Worm (Caenorhabditis elegans) whole organism, L2 larva: Measurements from ENCODE around the gene K02F6.6.
"Not testable (repeated sequence)": the region's sequence is repeated elsewhere in the genome, so short reads cannot be mapped to it uniquely, and the experiment has no call there.

Source experiments
- C34F6.9 ChIP-seq: fragments of 150-350 bp; optimal IDR thresholded peaks from 2 replicates; lab custom pipeline; 2014; ENCODE audit warnings: missing biosample characterization, missing genetic modification characterization
- R02D3.7 ChIP-seq: fragments of 150-350 bp; optimal IDR thresholded peaks from 2 replicates; lab custom pipeline; 2014; ENCODE audit warnings: missing biosample characterization, missing genetic modification characterization
- Y55F3AM.14 ChIP-seq: fragments of 200-800 bp; sonication (Bioruptor generic); optimal IDR thresholded peaks from 2 replicates; lab custom pipeline; 2018; ENCODE audit warnings: mild to moderate bottlenecking, missing genetic modification characterization, missing compliant biosample characterization
- ZK546.5 ChIP-seq: sonication (generic microtip); optimal IDR thresholded peaks from 2 replicates; lab custom pipeline; 2017; ENCODE audit warnings: missing biosample characterization, missing genetic modification characterization
- alr-1 ChIP-seq: fragments of 150-350 bp; optimal IDR thresholded peaks from 2 replicates; lab custom pipeline; 2014; ENCODE audit warnings: missing biosample characterization, missing genetic modification characterization
- aly-2 ChIP-seq: fragments of 150-350 bp; optimal IDR thresholded peaks from 2 replicates; lab custom pipeline; 2014; ENCODE audit warnings: missing biosample characterization, missing genetic modification characterization
- blmp-1 ChIP-seq: sonication (generic microtip); optimal IDR thresholded peaks from 2 replicates; lab custom pipeline; 2017; ENCODE audit warnings: missing genetic modification characterization, mild to moderate bottlenecking, missing compliant biosample characterization, antibody characterized with exemption, moderate library complexity; ENCODE audit not compliant: insufficient read depth
- ceh-16 ChIP-seq: fragments of 150-350 bp; optimal IDR thresholded peaks from 2 replicates; lab custom pipeline; 2014; ENCODE audit warnings: missing biosample characterization, missing genetic modification characterization
- crh-2 ChIP-seq: sonication (generic microtip); optimal IDR thresholded peaks from 2 replicates; lab custom pipeline; 2017; ENCODE audit warnings: missing biosample characterization, missing genetic modification characterization
- egl-27 ChIP-seq: sonication (generic microtip); optimal IDR thresholded peaks from 3 replicates; lab custom pipeline; 2017; ENCODE audit warnings: missing biosample characterization, missing genetic modification reagents, missing genetic modification characterization
- elt-1 ChIP-seq: fragments of 150-350 bp; optimal IDR thresholded peaks from 2 replicates; lab custom pipeline; 2014; ENCODE audit warnings: missing biosample characterization, missing genetic modification characterization
- elt-3 ChIP-seq: sonication (generic microtip); optimal IDR thresholded peaks from 2 replicates; lab custom pipeline; 2017; ENCODE audit warnings: missing biosample characterization, missing genetic modification characterization
- fos-1 ChIP-seq: fragments of 150-350 bp; optimal IDR thresholded peaks from 2 replicates; lab custom pipeline; 2014; ENCODE audit warnings: missing biosample characterization, missing genetic modification characterization
- gmeb-1 ChIP-seq: fragments of 150-350 bp; optimal IDR thresholded peaks from 2 replicates; lab custom pipeline; 2014; ENCODE audit warnings: missing biosample characterization, missing genetic modification characterization
- lin-13 ChIP-seq: fragments of 150-350 bp; optimal IDR thresholded peaks from 2 replicates; lab custom pipeline; 2014; ENCODE audit warnings: missing biosample characterization, missing genetic modification reagents, missing genetic modification characterization
- lin-39 ChIP-seq: fragments of 150-350 bp; optimal IDR thresholded peaks from 2 replicates; lab custom pipeline; 2014; ENCODE audit warnings: missing biosample characterization, missing genetic modification reagents, missing genetic modification characterization
- lsy-2 ChIP-seq, 2 experiments: fragments of 150-350 bp in 1 of 2; sonication (generic microtip) in 1 of 2; optimal IDR thresholded peaks; 2 replicates each; lab custom pipeline; 2014 to 2017; ENCODE audit warnings: missing biosample characterization in 2 of 2, missing genetic modification characterization in 2 of 2
- mab-5 ChIP-seq: fragments of 150-350 bp; optimal IDR thresholded peaks from 2 replicates; lab custom pipeline; 2014; ENCODE audit warnings: missing biosample characterization, missing genetic modification characterization
- mbf-1 ChIP-seq: sonication (generic microtip); optimal IDR thresholded peaks from 2 replicates; lab custom pipeline; 2017; ENCODE audit warnings: missing biosample characterization, missing genetic modification characterization
- mdl-1 ChIP-seq, 2 experiments: fragments of 150-350 bp in 1 of 2; sonication (generic microtip) in 1 of 2; optimal IDR thresholded peaks; 2 replicates each; lab custom pipeline; 2017; ENCODE audit warnings: missing biosample characterization in 2 of 2, missing genetic modification characterization in 2 of 2
- nhr-10 ChIP-seq: sonication (generic microtip); optimal IDR thresholded peaks from 2 replicates; lab custom pipeline; 2017; ENCODE audit warnings: missing biosample characterization, missing genetic modification characterization
- nhr-11 ChIP-seq: fragments of 150-350 bp; optimal IDR thresholded peaks from 2 replicates; lab custom pipeline; 2014; ENCODE audit warnings: missing biosample characterization, missing genetic modification characterization
- nhr-12 ChIP-seq: fragments of 150-350 bp; optimal IDR thresholded peaks from 2 replicates; lab custom pipeline; 2014; ENCODE audit warnings: missing biosample characterization, missing genetic modification characterization
- nhr-129 ChIP-seq: fragments of 150-350 bp; optimal IDR thresholded peaks from 2 replicates; lab custom pipeline; 2014; ENCODE audit warnings: missing biosample characterization, missing genetic modification characterization
- nhr-21 ChIP-seq: fragments of 150-350 bp; optimal IDR thresholded peaks from 2 replicates; lab custom pipeline; 2014; ENCODE audit warnings: missing biosample characterization, missing genetic modification characterization
- nhr-23 ChIP-seq: fragments of 150-350 bp; optimal IDR thresholded peaks from 2 replicates; lab custom pipeline; 2014; ENCODE audit warnings: missing biosample characterization, missing genetic modification reagents, missing genetic modification characterization
- nhr-237 ChIP-seq: fragments of 150-350 bp; optimal IDR thresholded peaks from 2 replicates; lab custom pipeline; 2014; ENCODE audit warnings: missing biosample characterization, missing genetic modification characterization
- nhr-25 ChIP-seq: fragments of 150-350 bp; sonication (generic microtip); optimal IDR thresholded peaks from 3 replicates; lab custom pipeline; 2014; ENCODE audit warnings: missing biosample characterization, missing genetic modification characterization
- nhr-6 ChIP-seq: fragments of 150-350 bp; optimal IDR thresholded peaks from 2 replicates; lab custom pipeline; 2014; ENCODE audit warnings: missing biosample characterization, missing genetic modification characterization
- nhr-77 ChIP-seq: fragments of 150-350 bp; optimal IDR thresholded peaks from 2 replicates; lab custom pipeline; 2014; ENCODE audit warnings: missing biosample characterization, missing genetic modification characterization
- peb-1 ChIP-seq: fragments of 150-350 bp; optimal IDR thresholded peaks from 2 replicates; lab custom pipeline; 2014; ENCODE audit warnings: missing biosample characterization, missing genetic modification characterization
- sem-4 ChIP-seq: fragments of 150-350 bp; optimal IDR thresholded peaks from 2 replicates; lab custom pipeline; 2014; ENCODE audit warnings: missing biosample characterization, missing genetic modification reagents, missing genetic modification characterization
- skn-1 ChIP-seq: sonication (generic microtip); optimal IDR thresholded peaks from 2 replicates; lab custom pipeline; 2017; ENCODE audit warnings: missing biosample characterization, missing genetic modification characterization
- sma-9 ChIP-seq, 2 experiments: fragments of 150-350 bp in 1 of 2; sonication (generic microtip) in 1 of 2; optimal IDR thresholded peaks; 2 replicates each; lab custom pipeline; 2014 to 2016; ENCODE audit warnings: missing genetic modification characterization in 2 of 2, mild to moderate bottlenecking in 1 of 2, missing biosample characterization in 1 of 2, missing compliant biosample characterization in 1 of 2, missing genetic modification reagents in 1 of 2, moderate library complexity in 1 of 2
- snpc-4 ChIP-seq: fragments of 150-350 bp; optimal IDR thresholded peaks from 2 replicates; lab custom pipeline; 2014; ENCODE audit warnings: missing biosample characterization, missing genetic modification characterization
- unc-39 ChIP-seq: fragments of 150-350 bp; optimal IDR thresholded peaks from 2 replicates; lab custom pipeline; 2014; ENCODE audit warnings: missing biosample characterization, missing genetic modification characterization
- unc-55 ChIP-seq: fragments of 150-350 bp; sonication (generic microtip); optimal IDR thresholded peaks from 3 replicates; lab custom pipeline; 2014; ENCODE audit warnings: missing biosample characterization, missing genetic modification reagents, missing genetic modification characterization
- zag-1 ChIP-seq: fragments of 150-350 bp; optimal IDR thresholded peaks from 2 replicates; lab custom pipeline; 2014; ENCODE audit warnings: missing biosample characterization, missing genetic modification characterization
- ztf-1 ChIP-seq: fragments of 200-800 bp; sonication (Bioruptor generic); conservative IDR thresholded peaks from 2 replicates; pipeline ENCODE4 v1.3.6; 2022; ENCODE audit warnings: missing genetic modification characterization, missing compliant biosample characterization
- ztf-11 ChIP-seq: sonication (generic microtip); optimal IDR thresholded peaks from 2 replicates; lab custom pipeline; 2017; ENCODE audit warnings: missing biosample characterization, missing genetic modification characterization
- ztf-4 ChIP-seq: fragments of 150-350 bp; optimal IDR thresholded peaks from 2 replicates; lab custom pipeline; 2014; ENCODE audit warnings: missing biosample characterization, missing genetic modification characterization

Gene K02F6.6

ce11 chrII:2553662-2554061, 23.1 kb downstream of the K02F6.6 start, which contains the start of gene K02F6.1:
K02F6.1 (plus strand) TSS chrII:2553962.
- not testable (repeated sequence) for TF ChIP-seq ceh-16 (tag; lab: Kevin White, UChicago); R02D3.7 (tag; lab: Kevin White, UChicago); elt-1

ce11 chrII:2563973-2564372, 33.4 kb downstream of the K02F6.6 start, which contains the start of gene nep-18:
nep-18 (minus strand) TSS chrII:2564073.
- no peak for TF ChIP-seq crh-2 (tag; lab: Kevin White, UChicago)
- no peak for TF ChIP-seq alr-1 (tag; lab: Kevin White, UChicago)
- TF ChIP-seq elt-3, result no peak
- no peak for TF ChIP-seq ztf-11
- no peak for TF ChIP-seq egl-27
- no peak for TF ChIP-seq nhr-11 (tag; lab: Kevin White, UChicago)
- no peak for TF ChIP-seq R02D3.7 (tag; lab: Kevin White, UChicago)
- no peak for TF ChIP-seq skn-1
- no peak for TF ChIP-seq mdl-1 (tag; optimal IDR thresholded peaks at IDR 0.05; lab: Kevin White, UChicago)
- TF ChIP-seq peb-1, result no peak
- no peak for TF ChIP-seq mbf-1 (tag; lab: Kevin White, UChicago)
- no peak for TF ChIP-seq ZK546.5 (tag; lab: Kevin White, UChicago)
- TF ChIP-seq blmp-1 (tag; lab: Kevin White, UChicago), result no peak
- no peak for TF ChIP-seq unc-39 (tag; lab: Kevin White, UChicago)
- TF ChIP-seq, all 48 proteins: peak for 0

- TF ChIP-seq nhr-21 (tag; lab: Kevin White, UChicago), result peak; percentile 38
- peak; percentile 67 for TF ChIP-seq nhr-10 (tag; lab: Kevin White, UChicago)
- peak; percentile 65 for TF ChIP-seq mab-5
- TF ChIP-seq R02D3.7 (tag; lab: Kevin White, UChicago), result peak; percentile 6
- TF ChIP-seq ceh-16 (tag; lab: Kevin White, UChicago), result peak; percentile 4
- TF ChIP-seq nhr-11 (tag; lab: Kevin White, UChicago), result no peak
- peak; percentile 88 for TF ChIP-seq lin-13 (GFP tag; lab: Kevin White, UChicago)
- peak; percentile 94 for TF ChIP-seq unc-55
- TF ChIP-seq C34F6.9 (tag; lab: Kevin White, UChicago), result peak; percentile 90
- peak; percentile 85 for TF ChIP-seq sem-4 (tag; lab: Kevin White, UChicago)
- peak; percentile 32 for TF ChIP-seq egl-27
- peak; percentile 9 for TF ChIP-seq nhr-237 (tag; lab: Kevin White, UChicago)
- no peak for TF ChIP-seq Y55F3AM.14 (GFP tag; lab: Kevin White, UChicago)
- peak; percentile 81 for TF ChIP-seq nhr-25 (tag; lab: Kevin White, UChicago)
- peak; percentile 41 for TF ChIP-seq nhr-12 (tag; lab: Kevin White, UChicago)
- peak; percentile 60 for TF ChIP-seq fos-1 (tag; lab: Kevin White, UChicago)
- TF ChIP-seq gmeb-1 (tag; lab: Kevin White, UChicago), result peak; percentile 88
- no peak for TF ChIP-seq lin-39 (tag; lab: Kevin White, UChicago)
- no peak for TF ChIP-seq ztf-1
- peak; percentile 30 for TF ChIP-seq ZK546.5 (tag; lab: Kevin White, UChicago)
- TF ChIP-seq elt-3, result no peak
- TF ChIP-seq aly-2 (tag; lab: Kevin White, UChicago), result no peak
- TF ChIP-seq nhr-6, result peak; percentile 33
- TF ChIP-seq nhr-129 (tag; lab: Kevin White, UChicago), result no peak
- TF ChIP-seq mbf-1 (tag; lab: Kevin White, UChicago), result no peak
- TF ChIP-seq unc-39 (tag; lab: Kevin White, UChicago), result no peak
- peak; percentile 84 to 93 for TF ChIP-seq lsy-2 (tag; optimal IDR thresholded peaks at IDR 0.05; lab: Kevin White, UChicago)
- TF ChIP-seq sma-9 (GFP tag; optimal IDR thresholded peaks at IDR 0.05; lab: Kevin White, UChicago), result no peak
- no peak for TF ChIP-seq sma-9 (tag; optimal IDR thresholded peaks at IDR 0.05; lab: Kevin White, UChicago)
- peak in 1 of 2 experiments; percentile 28 for TF ChIP-seq mdl-1 (tag; optimal IDR thresholded peaks at IDR 0.05; lab: Kevin White, UChicago)
- peak; percentile 65 for TF ChIP-seq snpc-4
- peak; percentile 8 for TF ChIP-seq blmp-1 (tag; lab: Kevin White, UChicago)
- no peak for TF ChIP-seq skn-1
- TF ChIP-seq nhr-23 (tag; lab: Kevin White, UChicago), result no peak
- TF ChIP-seq crh-2 (tag; lab: Kevin White, UChicago), result peak; percentile 82
- TF ChIP-seq nhr-77 (tag; lab: Kevin White, UChicago), result peak; percentile 13
- peak; percentile 13 for TF ChIP-seq zag-1
- peak; percentile 17 for TF ChIP-seq ztf-4 (tag; lab: Kevin White, UChicago)
- no peak for TF ChIP-seq alr-1 (tag; lab: Kevin White, UChicago)
These were observed 34.3 kb downstream of the K02F6.6 start, which contains the start of gene usp-39 for ce11 chrII:2564899-2565298. usp-39 (plus strand) TSS chrII:2565275.
